Fruit fly (Drosophila melanogaster): ENCODE measurements around the gene CG14042.

Gene CG14042

DNA sequence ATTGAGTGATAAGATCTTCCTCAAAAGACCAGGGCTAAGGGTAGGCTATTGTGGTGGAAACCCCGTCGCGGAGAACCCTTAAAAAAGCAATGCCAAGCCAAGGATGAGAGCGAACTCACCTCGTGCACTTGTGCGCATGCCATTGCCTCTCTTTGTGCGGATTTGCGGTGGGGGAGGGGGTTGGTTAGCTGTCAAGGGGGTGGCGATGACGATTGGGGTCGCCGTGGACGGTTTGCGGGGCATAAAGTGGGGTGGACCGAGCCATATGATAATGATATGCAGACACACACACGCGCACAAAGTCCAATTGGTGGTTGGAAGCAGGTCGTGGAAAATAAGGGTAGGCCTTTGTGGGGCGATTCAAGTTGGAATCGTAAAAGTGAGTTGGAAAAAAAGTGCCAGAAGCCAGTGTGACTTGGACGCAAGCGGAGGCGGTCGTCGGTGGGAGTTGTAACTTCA lies at the start of gene CG14042, which contains the start of gene SP555:
Gene CG14042 (plus strand): TSS at position 308 of the 459 bp plus-strand sequence.
Gene SP555 (plus strand): TSS at position 308 of the 459 bp plus-strand sequence.
- TF ChIP-seq fd96Ca (GFP tag; IDR thresholded peaks at IDR 0.05): 0 out of 3 replicates have a peak, but pooled peaks have one; percentile 18
- TF ChIP-seq CG15710 (tag; optimal IDR thresholded peaks at IDR 0.05): no peak
- TF ChIP-seq CG14655 (GFP tag; optimal IDR thresholded peaks at IDR 0.05): no peak
- TF ChIP-seq CG17806 (tag; optimal IDR thresholded peaks at IDR 0.05): no peak
- TF ChIP-seq CG8159 (tag; optimal IDR thresholded peaks at IDR 0.05): no peak
- TF ChIP-seq Pif1A (GFP tag; optimal IDR thresholded peaks at IDR 0.05): no peak

DNA sequence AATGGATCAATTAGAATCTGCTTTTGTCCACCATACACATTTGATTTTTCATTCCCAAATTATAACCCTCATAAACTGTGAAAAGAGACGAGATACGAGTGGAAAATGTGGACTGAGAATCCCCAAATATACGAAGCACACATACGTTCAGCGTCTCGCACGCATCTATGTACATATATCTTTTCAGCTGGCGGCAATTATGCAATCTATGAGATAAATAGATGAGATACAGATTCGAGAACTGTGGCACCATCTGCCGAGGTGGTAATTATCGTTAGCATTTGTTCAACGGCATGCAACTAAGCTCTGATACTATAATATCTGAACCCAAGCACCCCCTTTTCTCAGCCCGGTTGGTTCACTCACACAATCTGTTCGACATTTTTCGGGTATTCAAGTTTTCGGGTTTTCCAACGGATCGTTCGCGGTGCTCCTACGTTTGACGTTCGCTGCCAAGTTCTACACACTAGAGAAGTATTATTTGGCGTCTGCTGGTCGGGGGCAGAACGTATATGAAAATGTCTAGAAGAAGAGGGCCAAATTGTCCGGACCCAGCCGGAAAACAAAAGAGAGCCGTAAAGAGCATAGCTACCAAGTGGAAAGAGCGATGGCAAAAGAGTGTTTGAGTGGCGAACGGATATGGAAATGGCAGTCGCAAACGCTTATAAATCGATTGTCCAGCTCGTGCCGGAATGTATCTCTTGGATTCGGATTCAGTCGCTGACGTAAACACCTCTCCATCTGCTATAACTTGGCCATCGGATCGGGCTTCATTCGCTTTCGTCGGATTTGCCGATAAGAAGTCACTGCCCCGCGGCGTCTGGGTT lies 42.3 kb upstream of the CG14042 start:
- TF ChIP-seq EcR (GFP tag; optimal IDR thresholded peaks at IDR 0.05) (no peak), fd96Ca (GFP tag; IDR thresholded peaks at IDR 0.05) (no peak), CG4496 (GFP tag; IDR thresholded peaks at IDR 0.05) (no peak), CG8159 (tag; optimal IDR thresholded peaks at IDR 0.05) (no peak), CG8301 (tag; optimal IDR thresholded peaks at IDR 0.05) (no peak), gl (tag; optimal IDR thresholded peaks at IDR 0.05) (no peak), D1 (tag; optimal IDR thresholded peaks at IDR 0.05) (no peak), CG17806 (tag; optimal IDR thresholded peaks at IDR 0.05) (no peak), CG15710 (tag; optimal IDR thresholded peaks at IDR 0.05) (no peak), Pif1A (GFP tag; optimal IDR thresholded peaks at IDR 0.05) (no peak), CG32121 (GFP tag; IDR thresholded peaks at IDR 0.05) (no peak), CG13204 (GFP tag; optimal IDR thresholded peaks at IDR 0.05) (no peak), rn (GFP tag; IDR thresholded peaks at IDR 0.05) (no peak), CG34367 (tag; optimal IDR thresholded peaks at IDR 0.05) (no peak), CG14655 (GFP tag; optimal IDR thresholded peaks at IDR 0.05) (no peak)

DNA sequence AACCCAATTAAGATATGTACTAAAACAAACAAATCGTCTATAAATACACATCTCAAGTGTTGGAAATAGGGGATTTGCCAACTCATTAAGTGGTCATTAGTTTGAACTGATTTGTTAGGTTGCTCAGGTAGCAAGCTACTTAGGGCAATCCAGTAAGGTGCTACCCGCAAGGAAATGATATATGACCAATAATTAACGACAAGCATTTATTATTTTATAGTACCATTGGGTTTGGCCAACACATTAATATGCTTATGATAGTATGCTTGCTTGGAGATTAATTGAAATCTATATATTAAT lies 41.7 kb upstream of the CG14042 start:
- no peak for TF ChIP-seq Snoo (tag; optimal IDR thresholded peaks at IDR 0.05)
- TF ChIP-seq Pif1A (GFP tag; optimal IDR thresholded peaks at IDR 0.05): no peak
- TF ChIP-seq Pif1B (GFP tag; optimal IDR thresholded peaks at IDR 0.05): no peak
- TF ChIP-seq CG4496 (GFP tag; IDR thresholded peaks at IDR 0.05): no peak
- no peak for TF ChIP-seq EcR (GFP tag; optimal IDR thresholded peaks at IDR 0.05)
- no peak for TF ChIP-seq D1 (tag; optimal IDR thresholded peaks at IDR 0.05)
- TF ChIP-seq Ets98B (GFP tag; IDR thresholded peaks at IDR 0.05): no peak
- no peak for TF ChIP-seq CG8159 (tag; optimal IDR thresholded peaks at IDR 0.05)
- TF ChIP-seq CG8301 (tag; optimal IDR thresholded peaks at IDR 0.05): no peak
- no peak for TF ChIP-seq CG17806 (tag; optimal IDR thresholded peaks at IDR 0.05)
- TF ChIP-seq CG13204 (GFP tag; optimal IDR thresholded peaks at IDR 0.05): no peak
- TF ChIP-seq CG9948 (tag; optimal IDR thresholded peaks at IDR 0.05): no peak
- TF ChIP-seq CG10348 (GFP tag; IDR thresholded peaks at IDR 0.05): no peak

DNA sequence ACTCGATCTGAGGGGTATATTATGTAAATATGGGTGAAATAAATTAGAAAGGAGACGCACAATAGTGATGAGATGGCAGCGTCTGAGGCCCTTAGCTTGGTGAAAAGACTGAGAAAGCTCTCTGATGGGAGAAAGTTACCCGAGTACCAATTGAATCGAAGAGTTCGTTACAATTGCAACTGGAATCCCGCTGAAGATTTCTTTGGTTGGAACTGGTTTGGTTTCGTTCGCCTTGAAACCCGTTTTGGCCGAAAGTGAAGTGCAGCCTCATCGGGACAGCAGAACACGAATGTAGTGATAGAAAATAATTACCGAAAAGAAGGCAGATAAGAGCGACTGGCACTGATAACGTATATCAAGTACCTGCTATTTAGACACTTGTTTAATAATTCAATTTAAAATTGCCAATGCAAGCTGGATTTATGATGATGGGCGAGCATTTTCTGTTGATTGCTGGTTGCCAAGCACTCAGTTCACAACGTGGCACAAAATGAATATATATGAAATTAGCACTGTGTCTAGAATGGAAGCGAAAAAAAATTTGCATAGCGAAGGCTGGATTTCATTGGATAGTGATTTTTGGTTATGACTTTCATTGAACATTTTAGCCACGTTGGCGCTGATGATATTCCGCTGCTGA lies 41.1 kb upstream of the CG14042 start:
- TF ChIP-seq CG34367 (tag; optimal IDR thresholded peaks at IDR 0.05) (no peak), CG13204 (GFP tag; optimal IDR thresholded peaks at IDR 0.05) (no peak), CG9948 (tag; optimal IDR thresholded peaks at IDR 0.05) (no peak), CG32121 (GFP tag; IDR thresholded peaks at IDR 0.05) (no peak), Pif1A (GFP tag; optimal IDR thresholded peaks at IDR 0.05) (no peak), CG8301 (tag; optimal IDR thresholded peaks at IDR 0.05) (no peak), CG10348 (GFP tag; IDR thresholded peaks at IDR 0.05) (no peak), CG4496 (GFP tag; IDR thresholded peaks at IDR 0.05) (no peak), D1 (tag; optimal IDR thresholded peaks at IDR 0.05) (no peak), fd96Ca (GFP tag; IDR thresholded peaks at IDR 0.05) (no peak), Ets98B (GFP tag; IDR thresholded peaks at IDR 0.05) (no peak), CG14655 (GFP tag; optimal IDR thresholded peaks at IDR 0.05) (no peak), CG17806 (tag; optimal IDR thresholded peaks at IDR 0.05) (no peak), EcR (GFP tag; optimal IDR thresholded peaks at IDR 0.05) (no peak), Pif1B (GFP tag; optimal IDR thresholded peaks at IDR 0.05) (no peak), CG8159 (tag; optimal IDR thresholded peaks at IDR 0.05) (no peak), rn (GFP tag; IDR thresholded peaks at IDR 0.05) (no peak), CG15710 (tag; optimal IDR thresholded peaks at IDR 0.05) (no peak)

DNA sequence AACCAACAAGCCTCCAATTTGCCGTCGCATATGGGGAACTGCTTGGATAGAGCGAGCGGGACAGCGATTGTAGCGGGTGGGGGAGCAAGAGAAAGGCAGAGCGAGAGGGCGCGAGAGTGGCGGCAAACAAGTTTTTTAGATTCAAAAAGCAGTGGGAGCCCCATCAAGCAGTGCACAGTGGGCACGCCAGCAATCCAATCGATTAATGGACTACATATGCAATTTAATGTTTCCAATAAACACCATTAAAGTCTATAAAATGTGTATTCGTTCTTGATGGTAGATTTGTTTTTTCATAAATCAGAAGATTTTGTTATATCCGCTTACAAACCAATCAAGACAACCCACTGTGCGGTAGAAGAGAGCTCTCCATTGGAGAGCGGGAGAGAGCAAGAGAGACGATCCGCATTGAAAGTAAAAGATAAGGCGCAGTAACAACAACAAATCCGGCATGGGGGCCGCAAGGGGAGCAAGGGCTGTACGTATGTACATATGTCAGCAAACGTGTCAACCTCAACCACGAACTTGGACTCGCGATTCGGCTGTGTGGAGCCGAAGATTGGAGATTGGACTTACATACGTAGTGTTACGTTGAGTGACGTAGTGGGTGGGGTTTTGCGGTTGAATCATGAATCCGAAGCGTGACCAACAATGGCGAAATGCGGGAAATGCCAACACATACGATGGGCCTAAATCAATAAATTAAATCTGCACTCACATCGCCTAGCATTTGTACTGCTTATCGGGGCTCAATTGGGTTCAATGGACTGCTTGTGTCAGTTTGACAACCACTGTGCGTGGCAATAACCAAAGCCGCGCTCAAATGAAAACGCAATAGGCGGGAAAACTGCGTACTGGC lies 39.9 kb upstream of the CG14042 start:
- TF ChIP-seq CG34367 (tag; optimal IDR thresholded peaks at IDR 0.05) (peak; percentile 99), Pif1B (GFP tag; optimal IDR thresholded peaks at IDR 0.05) (peak; percentile 99), CG13204 (GFP tag; optimal IDR thresholded peaks at IDR 0.05) (peak; percentile 96), gl (tag; optimal IDR thresholded peaks at IDR 0.05) (peak; percentile 98), CG32121 (GFP tag; IDR thresholded peaks at IDR 0.05) (peak; percentile 99), EcR (GFP tag; optimal IDR thresholded peaks at IDR 0.05) (peak; percentile 95), Snoo (tag; optimal IDR thresholded peaks at IDR 0.05) (peak; percentile 99), D1 (tag; optimal IDR thresholded peaks at IDR 0.05) (peak; percentile 94), CG4496 (GFP tag; IDR thresholded peaks at IDR 0.05) (peak; percentile 100), CG17806 (tag; optimal IDR thresholded peaks at IDR 0.05) (peak; percentile 99), CG10348 (GFP tag; IDR thresholded peaks at IDR 0.05) (peak; percentile 96), CG15710 (tag; optimal IDR thresholded peaks at IDR 0.05) (peak; percentile 98), fd96Ca (GFP tag; IDR thresholded peaks at IDR 0.05) (peak; percentile 99), CG8301 (tag; optimal IDR thresholded peaks at IDR 0.05) (peak; percentile 100), rn (GFP tag; IDR thresholded peaks at IDR 0.05) (peak; percentile 98), CG12605 (GFP tag; IDR thresholded peaks at IDR 0.05) (peak; percentile 99), CG14655 (GFP tag; optimal IDR thresholded peaks at IDR 0.05) (peak; percentile 100), CG9948 (tag; optimal IDR thresholded peaks at IDR 0.05) (peak; percentile 99), Pif1A (GFP tag; optimal IDR thresholded peaks at IDR 0.05) (peak; percentile 99), Ets98B (GFP tag; IDR thresholded peaks at IDR 0.05) (peak; percentile 100), CG8159 (tag; optimal IDR thresholded peaks at IDR 0.05) (peak; percentile 99)

All from whole organism, pupa.